Worm (Caenorhabditis elegans) whole organism, young adult: ENCODE data around the gene M02D8.6.

Experiments used
- B0019.2 ChIP-seq: fragments of 200-800 bp; sonication (Bioruptor generic); conservative IDR thresholded peaks from 2 replicates; pipeline ENCODE4 v1.3.6; 2022; ENCODE audit warnings: missing genetic modification reagents, missing genetic modification characterization, missing compliant biosample characterization
- F37B4.10 ChIP-seq: fragments of 200-800 bp; sonication (Bioruptor generic); IDR thresholded peaks from 2 replicates; pipeline ENCODE4 v1.3.6; 2022; ENCODE audit warnings: missing genetic modification characterization, missing compliant biosample characterization
- F39B2.1 ChIP-seq: fragments of 200-800 bp; sonication (Bioruptor generic); IDR thresholded peaks from 2 replicates; pipeline ENCODE4 v1.3.6; 2022; ENCODE audit warnings: missing genetic modification reagents, missing genetic modification characterization, missing compliant biosample characterization
- F49E8.2 ChIP-seq: sonication (generic microtip); optimal IDR thresholded peaks from 3 replicates; lab custom pipeline; 2017; ENCODE audit warnings: missing genetic modification characterization, mild to moderate bottlenecking, missing compliant biosample characterization, antibody characterized with exemption, moderate library complexity; ENCODE audit not compliant: insufficient read depth
- F52B5.7 ChIP-seq: sonication (generic microtip); optimal IDR thresholded peaks from 2 replicates; lab custom pipeline; 2016; ENCODE audit warnings: mild to moderate bottlenecking, missing genetic modification characterization, missing compliant biosample characterization
- Y53F4B.3 ChIP-seq: fragments of 200-800 bp; sonication (Bioruptor generic); IDR thresholded peaks from 2 replicates; pipeline ENCODE4 v1.3.6; 2022; ENCODE audit warnings: missing genetic modification reagents, missing genetic modification characterization, missing compliant biosample characterization
- Y53G8AR.9 ChIP-seq: fragments of 200-800 bp; sonication (Bioruptor generic); conservative IDR thresholded peaks from 2 replicates; pipeline ENCODE4 v1.3.6; 2022; ENCODE audit warnings: missing genetic modification reagents, missing genetic modification characterization, missing compliant biosample characterization
- Y67H2A.10 ChIP-seq: fragments of 200-800 bp; sonication (Bioruptor generic); conservative IDR thresholded peaks from 2 replicates; pipeline ENCODE4 v1.3.6; 2022; ENCODE audit warnings: missing genetic modification reagents, missing genetic modification characterization, missing compliant biosample characterization
- Y79H2A.3 ChIP-seq: fragments of 200-800 bp; sonication (Bioruptor generic); conservative IDR thresholded peaks from 2 replicates; pipeline ENCODE4 v1.3.6; 2022; ENCODE audit warnings: missing genetic modification reagents, missing genetic modification characterization, missing compliant biosample characterization
- bed-1 ChIP-seq: fragments of 200-800 bp; sonication (Bioruptor generic); IDR thresholded peaks from 2 replicates; pipeline ENCODE4 v1.3.6; 2022; ENCODE audit warnings: missing genetic modification reagents, missing genetic modification characterization, missing compliant biosample characterization
- bed-2 ChIP-seq: fragments of 200-800 bp; sonication (Bioruptor generic); IDR thresholded peaks from 2 replicates; pipeline ENCODE4 v1.3.6; 2022; ENCODE audit warnings: missing genetic modification reagents, missing genetic modification characterization, missing compliant biosample characterization
- cebp-1 ChIP-seq, 2 experiments: fragments of 200-800 bp in 1 of 2; sonication (Bioruptor generic) in 1 of 2; sonication (generic microtip) in 1 of 2; IDR thresholded peaks in 1 of 2; optimal IDR thresholded peaks in 1 of 2; 2 replicates each; pipeline versions ENCODE4 v1.3.6 to Lab custom; 2017 to 2022; ENCODE audit warnings: missing compliant biosample characterization in 2 of 2, missing genetic modification characterization in 2 of 2, mild to moderate bottlenecking in 1 of 2, missing genetic modification reagents in 1 of 2, moderate library complexity in 1 of 2
- cebp-2 ChIP-seq: fragments of 200-800 bp; sonication (Bioruptor generic); IDR thresholded peaks from 2 replicates; pipeline ENCODE4 v1.3.6; 2022; ENCODE audit warnings: missing genetic modification characterization, missing compliant biosample characterization
- ceh-100 ChIP-seq: fragments of 200-800 bp; sonication (Bioruptor generic); IDR thresholded peaks from 2 replicates; pipeline ENCODE4 v1.3.6; 2022; ENCODE audit warnings: missing genetic modification reagents, missing genetic modification characterization, missing compliant biosample characterization
- chd-7 ChIP-seq: sonication (generic microtip); optimal IDR thresholded peaks from 2 replicates; lab custom pipeline; 2016; ENCODE audit warnings: mild to moderate bottlenecking, missing genetic modification characterization, moderate library complexity, missing compliant biosample characterization
- die-1 ChIP-seq: sonication (generic microtip); optimal IDR thresholded peaks from 2 replicates; lab custom pipeline; 2016; ENCODE audit warnings: missing genotype, mild to moderate bottlenecking, missing genetic modification characterization, missing compliant biosample characterization
- dpl-1 ChIP-seq: fragments of 150-350 bp; optimal IDR thresholded peaks from 2 replicates; lab custom pipeline; 2014; ENCODE audit warnings: missing biosample characterization, missing genetic modification reagents, missing genetic modification characterization
- ekl-4 ChIP-seq: fragments of 200-800 bp; sonication (Bioruptor generic); IDR thresholded peaks from 2 replicates; pipeline ENCODE4 v1.3.6; 2022; ENCODE audit warnings: missing genetic modification reagents, missing genetic modification characterization, missing compliant biosample characterization
- ets-4 ChIP-seq: fragments of 200-800 bp; sonication (Bioruptor generic); optimal IDR thresholded peaks from 2 replicates; lab custom pipeline; 2018; ENCODE audit warnings: mild to moderate bottlenecking, missing genetic modification characterization, missing compliant biosample characterization
- fkh-3 ChIP-seq: sonication (generic microtip); optimal IDR thresholded peaks from 2 replicates; lab custom pipeline; 2016; ENCODE audit warnings: mild to moderate bottlenecking, missing genetic modification characterization, missing compliant biosample characterization
- lin-40 ChIP-seq: sonication (generic microtip); optimal IDR thresholded peaks from 2 replicates; lab custom pipeline; 2016; ENCODE audit warnings: missing genetic modification characterization, mild to moderate bottlenecking, missing compliant biosample characterization, missing genotype, missing genetic modification reagents
- lin-54 ChIP-seq: fragments of 200-800 bp; sonication (Bioruptor generic); optimal IDR thresholded peaks from 2 replicates; lab custom pipeline; 2018; ENCODE audit warnings: mild to moderate bottlenecking, missing genetic modification characterization, missing compliant biosample characterization
- madf-6 ChIP-seq: fragments of 200-800 bp; sonication (Bioruptor generic); IDR thresholded peaks from 2 replicates; pipeline ENCODE4 v1.3.6; 2022; ENCODE audit warnings: missing genetic modification reagents, missing genetic modification characterization, missing compliant biosample characterization
- mxl-1 ChIP-seq: sonication (generic microtip); optimal IDR thresholded peaks from 2 replicates; lab custom pipeline; 2016; ENCODE audit warnings: missing genetic modification characterization, missing compliant biosample characterization
- nfya-1 ChIP-seq: sonication (generic microtip); optimal IDR thresholded peaks from 2 replicates; lab custom pipeline; 2017; ENCODE audit warnings: antibody characterized with exemption, missing compliant biosample characterization, missing genetic modification characterization, borderline replicate concordance; ENCODE audit not compliant: insufficient read depth
- nfya-2 ChIP-seq: fragments of 200-800 bp; sonication (Bioruptor generic); IDR thresholded peaks from 2 replicates; pipeline ENCODE4 v1.3.6; 2022; ENCODE audit warnings: missing genetic modification reagents, missing genetic modification characterization, missing compliant biosample characterization
- nhr-120 ChIP-seq: fragments of 200-800 bp; sonication (Bioruptor generic); IDR thresholded peaks from 2 replicates; pipeline ENCODE4 v1.3.6; 2022; ENCODE audit warnings: missing genetic modification characterization, missing compliant biosample characterization
- nhr-179 ChIP-seq: sonication (generic microtip); optimal IDR thresholded peaks from 2 replicates; lab custom pipeline; 2016; ENCODE audit warnings: mild to moderate bottlenecking, missing genetic modification characterization, missing compliant biosample characterization
- nhr-80 ChIP-seq: sonication (generic microtip); optimal IDR thresholded peaks from 2 replicates; lab custom pipeline; 2016; ENCODE audit warnings: missing genetic modification characterization, missing compliant biosample characterization
- repo-1 ChIP-seq: sonication (generic microtip); optimal IDR thresholded peaks from 2 replicates; lab custom pipeline; 2017; ENCODE audit warnings: mild to moderate bottlenecking, missing genetic modification characterization, missing compliant biosample characterization
- snpc-4 ChIP-seq, 5 experiments: fragments of 150-350 bp in 1 of 5; sonication (generic microtip) in 4 of 5; optimal IDR thresholded peaks; 2 replicates each; lab custom pipeline; 2014 to 2018; ENCODE audit warnings: missing genetic modification characterization in 5 of 5, missing biosample characterization in 3 of 5, antibody characterized with exemption in 2 of 5, mild to moderate bottlenecking in 2 of 5, missing compliant biosample characterization in 2 of 5, missing genotype in 2 of 5, moderate library complexity in 2 of 5, missing genetic modification reagents in 1 of 5
- zfh-2 ChIP-seq: fragments of 200-800 bp; sonication (Bioruptor generic); conservative IDR thresholded peaks from 2 replicates; pipeline ENCODE4 v1.3.6; 2022; ENCODE audit warnings: missing genetic modification reagents, missing genetic modification characterization, missing compliant biosample characterization
- ztf-22 ChIP-seq: fragments of 200-800 bp; sonication (Bioruptor generic); optimal IDR thresholded peaks from 2 replicates; lab custom pipeline; 2018; ENCODE audit warnings: mild to moderate bottlenecking, missing genetic modification characterization, moderate library complexity, missing compliant biosample characterization

Gene M02D8.6

ce11 chrX:8750209-8750608, 18.5 kb upstream of the M02D8.6 start:
- TF ChIP-seq Y53F4B.3 (no peak), cebp-1 (GFP tag; IDR thresholded peaks at IDR 0.05; lab: Robert Waterston, UW) (no peak), cebp-1 (tag; optimal IDR thresholded peaks at IDR 0.05; lab: Kevin White, UChicago) (peak; percentile 4), nhr-80 (tag; lab: Kevin White, UChicago) (peak; percentile 63)

DNA sequence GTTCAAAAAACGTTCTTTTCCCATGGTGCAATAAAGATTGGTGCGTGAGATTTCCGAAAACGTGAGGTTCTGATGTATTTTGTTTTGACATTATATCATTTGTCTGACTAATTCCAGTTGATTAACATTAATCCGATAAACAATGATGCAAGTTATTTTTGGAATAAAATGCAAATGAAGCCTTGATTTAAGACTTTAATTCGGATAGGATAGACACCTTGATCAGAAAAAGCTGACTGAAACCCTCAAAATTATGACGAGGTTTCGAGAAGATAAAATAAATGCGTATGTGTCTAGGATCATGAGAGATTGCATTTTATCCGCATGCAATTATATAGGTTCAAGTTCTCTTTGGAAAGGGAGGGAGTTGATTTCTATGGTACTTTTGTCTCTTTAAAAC, 13.8 kb upstream of the M02D8.6 start:
- no peak for TF ChIP-seq F52B5.7 (tag; lab: Kevin White, UChicago)
- no peak for TF ChIP-seq B0019.2 (GFP tag; lab: Robert Waterston, UW)
- no peak for TF ChIP-seq ets-4 (GFP tag; lab: Kevin White, UChicago)
- TF ChIP-seq bed-1 = no peak
- TF ChIP-seq nfya-1 (tag; lab: Kevin White, UChicago) = no peak
- no peak for TF ChIP-seq nfya-2 (GFP tag; lab: Robert Waterston, UW)
- TF ChIP-seq nhr-120 (GFP tag; lab: Robert Waterston, UW) = no peak
- TF ChIP-seq lin-54 (GFP tag; lab: Kevin White, UChicago) = no peak
- TF ChIP-seq fkh-3 (tag; lab: Kevin White, UChicago) = no peak
- TF ChIP-seq F39B2.1 (GFP tag; lab: Robert Waterston, UW) = no peak
- TF ChIP-seq dpl-1 (GFP tag; lab: Kevin White, UChicago) = no peak
- TF ChIP-seq cebp-2 (GFP tag; lab: Robert Waterston, UW) = no peak
- TF ChIP-seq ekl-4 (GFP tag; lab: Robert Waterston, UW) = no peak
- no peak for TF ChIP-seq ztf-22 (GFP tag; lab: Kevin White, UChicago)
- TF ChIP-seq mxl-1 (tag; lab: Kevin White, UChicago) = no peak
- TF ChIP-seq, all 124 proteins: peak for 0

DNA sequence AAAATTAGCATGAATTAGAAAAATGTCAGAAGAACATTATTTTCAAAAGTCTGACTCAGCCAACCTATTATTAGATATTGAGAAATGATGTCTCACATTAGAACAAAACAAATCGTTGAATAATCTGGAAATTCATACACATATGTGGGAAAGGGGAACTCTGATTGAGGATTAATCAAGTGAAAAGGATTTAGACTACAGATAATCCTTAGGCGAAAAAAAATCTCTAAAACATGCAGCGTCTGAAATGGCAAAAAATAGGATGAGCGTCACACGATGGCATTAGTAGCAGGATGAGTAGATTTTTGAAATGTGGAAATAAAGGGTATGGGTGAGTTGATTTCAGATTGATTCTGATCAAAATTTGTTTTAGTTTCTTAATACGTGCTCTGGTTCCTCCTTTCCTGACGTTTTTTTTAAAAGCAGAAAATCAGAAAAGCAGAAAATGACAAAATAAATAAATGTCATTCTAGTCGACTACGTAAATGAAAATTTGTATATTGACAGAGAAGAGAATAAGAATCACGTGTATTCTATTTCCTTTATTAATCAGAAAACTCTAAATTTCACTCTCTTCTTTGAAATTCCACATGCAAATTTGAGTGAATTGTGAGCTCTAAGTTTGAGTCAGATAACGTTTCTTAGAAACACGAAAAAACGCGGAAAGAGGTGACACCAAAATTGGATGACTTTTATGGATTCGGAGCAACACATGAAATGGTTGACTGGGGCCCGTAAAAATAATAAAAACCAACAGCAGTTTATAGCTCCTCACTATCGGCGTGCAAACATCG, 12.7 kb upstream of the M02D8.6 start:
- TF ChIP-seq lin-40 = no peak
- TF ChIP-seq Y53G8AR.9 (GFP tag; lab: Robert Waterston, UW) = no peak

DNA sequence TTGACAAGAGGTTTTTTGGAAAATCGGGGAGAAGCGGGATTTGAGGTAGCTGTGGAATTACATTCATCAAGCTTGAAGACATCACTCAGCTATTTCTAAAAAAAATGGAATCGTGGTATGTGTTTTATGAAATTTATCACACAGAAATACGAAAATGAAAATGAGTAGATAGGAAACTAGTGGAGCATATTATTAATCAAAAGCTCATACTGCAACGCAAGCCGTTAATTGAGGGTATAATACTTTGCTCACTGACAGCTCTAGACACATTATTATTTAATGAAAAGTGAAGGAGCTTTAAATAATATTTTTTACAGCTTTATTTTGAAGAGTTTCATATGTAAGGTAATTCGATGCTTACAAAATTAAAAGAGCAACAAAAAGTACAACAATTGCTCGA, 11.2 kb upstream of the M02D8.6 start, which contains the start of gene M02D8.7:
Gene M02D8.7, minus strand, starts transcription at position 101 of the 400 bp plus-strand sequence.
- TF ChIP-seq F37B4.10 (GFP tag; lab: Robert Waterston, UW) (no peak), zfh-2 (GFP tag; lab: Robert Waterston, UW) (no peak), madf-6 (GFP tag; lab: Robert Waterston, UW) (no peak), die-1 (tag; lab: Kevin White, UChicago) (no peak), nhr-179 (tag; lab: Kevin White, UChicago) (no peak), Y67H2A.10 (GFP tag; lab: Robert Waterston, UW) (no peak), F49E8.2 (no peak), ceh-100 (no peak), bed-2 (GFP tag; lab: Robert Waterston, UW) (no peak), repo-1 (tag; lab: Kevin White, UChicago) (no peak), chd-7 (no peak), nfya-1 (tag; lab: Kevin White, UChicago) (no peak), snpc-4 (GFP tag; optimal IDR thresholded peaks at IDR 0.05; lab: Kevin White, UChicago) (no peak), snpc-4 (tag; optimal IDR thresholded peaks at IDR 0.05; lab: Kevin White, UChicago) (no peak), Y79H2A.3 (no peak)
